Worm (Caenorhabditis elegans) whole organism, L4 larva: ENCODE measurements around the gene F41E6.17.

Experiments
- F10B5.3 ChIP-seq: sonication (generic microtip); optimal IDR thresholded peaks from 2 replicates; lab custom pipeline; 2016; ENCODE audit warnings: mild to moderate bottlenecking, missing genetic modification characterization, missing compliant biosample characterization
- F26F4.8 ChIP-seq: fragments of 200-800 bp; sonication (Bioruptor generic); conservative IDR thresholded peaks from 2 replicates; pipeline ENCODE4 v1.3.6; 2022; ENCODE audit warnings: missing genetic modification characterization, missing compliant biosample characterization
- aha-1 ChIP-seq: fragments of 150-350 bp; peaks from one replicate; lab custom pipeline; 2014; ENCODE audit warnings: missing biosample characterization, missing genetic modification characterization
- aly-2 ChIP-seq: sonication (generic microtip); optimal IDR thresholded peaks from 2 replicates; lab custom pipeline; 2018; ENCODE audit warnings: missing biosample characterization, missing genetic modification characterization
- ceh-44 ChIP-seq: fragments of 200-800 bp; sonication (Bioruptor generic); IDR thresholded peaks from 2 replicates; pipeline ENCODE4 v1.3.6; 2022; ENCODE audit warnings: missing genetic modification reagents, missing genetic modification characterization, missing compliant biosample characterization
- ceh-62 ChIP-seq: sonication (generic microtip); optimal IDR thresholded peaks from 2 replicates; lab custom pipeline; 2017; ENCODE audit warnings: missing biosample characterization, missing genetic modification characterization
- ces-1 ChIP-seq: fragments of 150-350 bp; sonication (generic microtip); optimal IDR thresholded peaks from 4 replicates; lab custom pipeline; 2014; ENCODE audit warnings: missing biosample characterization, missing genetic modification reagents, missing genetic modification characterization
- daf-12 ChIP-seq: fragments of 150-350 bp; optimal IDR thresholded peaks from 2 replicates; lab custom pipeline; 2014; ENCODE audit warnings: missing biosample characterization, missing genetic modification reagents, missing genetic modification characterization
- daf-16 ChIP-seq, 3 experiments: sonication (generic microtip); optimal IDR thresholded peaks; 2 replicates each; lab custom pipeline; 2016 to 2017; ENCODE audit warnings: missing genetic modification characterization in 3 of 3, missing genetic modification reagents in 3 of 3, mild to moderate bottlenecking in 2 of 3, missing compliant biosample characterization in 2 of 3, missing biosample characterization in 1 of 3, moderate library complexity in 1 of 3
- dmd-6 ChIP-seq: fragments of 200-800 bp; sonication (Bioruptor generic); IDR thresholded peaks from 2 replicates; pipeline ENCODE4 v1.3.6; 2022; ENCODE audit warnings: missing genetic modification reagents, missing genetic modification characterization, missing compliant biosample characterization
- duxl-1 ChIP-seq: sonication (generic microtip); optimal IDR thresholded peaks from 2 replicates; lab custom pipeline; 2016; ENCODE audit warnings: mild to moderate bottlenecking, missing genetic modification characterization, moderate library complexity, missing compliant biosample characterization; ENCODE audit not compliant: poor library complexity
- hlh-11 ChIP-seq: fragments of 200-800 bp; sonication (Bioruptor generic); optimal IDR thresholded peaks from 2 replicates; lab custom pipeline; 2018; ENCODE audit warnings: mild to moderate bottlenecking, missing genetic modification characterization, missing compliant biosample characterization
- hlh-30 ChIP-seq: sonication (generic microtip); optimal IDR thresholded peaks from 2 replicates; lab custom pipeline; 2017; ENCODE audit warnings: antibody characterized with exemption, mild to moderate bottlenecking, missing genetic modification characterization, missing compliant biosample characterization; ENCODE audit not compliant: insufficient read depth
- jun-1 ChIP-seq: fragments of 150-350 bp; optimal IDR thresholded peaks from 2 replicates; lab custom pipeline; 2014; ENCODE audit warnings: missing biosample characterization, missing genetic modification reagents, missing genetic modification characterization
- lim-7 ChIP-seq: fragments of 200-800 bp; sonication (Bioruptor generic); IDR thresholded peaks from 2 replicates; pipeline ENCODE4 v1.3.6; 2022; ENCODE audit warnings: missing genetic modification characterization, missing compliant biosample characterization
- lin-1 ChIP-seq: fragments of 200-800 bp; sonication (Bioruptor generic); IDR thresholded peaks from 2 replicates; pipeline ENCODE4 v1.3.6; 2022; ENCODE audit warnings: missing genetic modification reagents, missing genetic modification characterization, missing compliant biosample characterization
- lsy-2 ChIP-seq, 2 experiments: fragments of 150-350 bp in 1 of 2; sonication (generic microtip) in 1 of 2; optimal IDR thresholded peaks; 2 replicates each; lab custom pipeline; 2014 to 2017; ENCODE audit warnings: missing biosample characterization in 2 of 2, missing genetic modification characterization in 2 of 2
- mdl-1 ChIP-seq, 2 experiments: fragments of 150-350 bp in 1 of 2; sonication (generic microtip) in 1 of 2; optimal IDR thresholded peaks; 2 replicates each; lab custom pipeline; 2014 to 2017; ENCODE audit warnings: missing biosample characterization in 2 of 2, missing genetic modification characterization in 2 of 2
- mep-1 ChIP-seq: fragments of 150-350 bp; sonication (generic microtip); optimal IDR thresholded peaks from 3 replicates; lab custom pipeline; 2014; ENCODE audit warnings: missing biosample characterization, missing genetic modification characterization
- mes-2 ChIP-seq: sonication (generic microtip); optimal IDR thresholded peaks from 2 replicates; lab custom pipeline; 2016; ENCODE audit warnings: missing genotype, mild to moderate bottlenecking, missing genetic modification characterization, missing compliant biosample characterization; ENCODE audit not compliant: poor library complexity, severe bottlenecking
- mxl-3 ChIP-seq: fragments of 200-800 bp; sonication (Bioruptor generic); optimal IDR thresholded peaks from 2 replicates; lab custom pipeline; 2018; ENCODE audit warnings: mild to moderate bottlenecking, missing genetic modification characterization, missing compliant biosample characterization
- nhr-11 ChIP-seq: fragments of 150-350 bp; optimal IDR thresholded peaks from 2 replicates; lab custom pipeline; 2014; ENCODE audit warnings: missing biosample characterization, missing genetic modification characterization
- nhr-111 ChIP-seq: fragments of 200-800 bp; sonication (Bioruptor generic); optimal IDR thresholded peaks from 2 replicates; lab custom pipeline; 2018; ENCODE audit warnings: mild to moderate bottlenecking, missing genetic modification characterization, missing compliant biosample characterization
- nhr-25 ChIP-seq: sonication (generic microtip); optimal IDR thresholded peaks from 2 replicates; lab custom pipeline; 2017; ENCODE audit warnings: missing genetic modification characterization, mild to moderate bottlenecking, missing compliant biosample characterization, antibody characterized with exemption, moderate library complexity, borderline replicate concordance; ENCODE audit not compliant: insufficient read depth
- nhr-6 ChIP-seq: fragments of 150-350 bp; optimal IDR thresholded peaks from 2 replicates; lab custom pipeline; 2014; ENCODE audit warnings: missing biosample characterization, missing genetic modification characterization
- nhr-76 ChIP-seq: fragments of 150-350 bp; optimal IDR thresholded peaks from 2 replicates; lab custom pipeline; 2014; ENCODE audit warnings: missing biosample characterization, missing genetic modification characterization
- nhr-77 ChIP-seq: fragments of 150-350 bp; optimal IDR thresholded peaks from 2 replicates; lab custom pipeline; 2014; ENCODE audit warnings: missing biosample characterization, missing genetic modification characterization
- pqm-1 ChIP-seq: sonication (generic microtip); optimal IDR thresholded peaks from 2 replicates; lab custom pipeline; 2017; ENCODE audit warnings: missing biosample characterization, missing genetic modification characterization
- rbr-2 ChIP-seq: sonication (generic microtip); optimal IDR thresholded peaks from 2 replicates; lab custom pipeline; 2016; ENCODE audit warnings: missing genotype, missing genetic modification characterization, missing compliant biosample characterization
- saeg-2 ChIP-seq: fragments of 200-800 bp; sonication (Bioruptor generic); IDR thresholded peaks from 2 replicates; pipeline ENCODE4 v1.3.6; 2022; ENCODE audit warnings: missing genetic modification reagents, missing genetic modification characterization, missing compliant biosample characterization
- sdz-12 ChIP-seq: fragments of 200-800 bp; sonication (Bioruptor generic); optimal IDR thresholded peaks from 2 replicates; lab custom pipeline; 2018; ENCODE audit warnings: mild to moderate bottlenecking, missing genetic modification characterization, missing compliant biosample characterization
- set-16 ChIP-seq: fragments of 200-800 bp; sonication (Bioruptor generic); IDR thresholded peaks from 2 replicates; pipeline ENCODE4 v1.3.6; 2022; ENCODE audit warnings: missing genetic modification reagents, missing genetic modification characterization, missing compliant biosample characterization
- tra-1 ChIP-seq: fragments of 200-800 bp; sonication (Bioruptor generic); IDR thresholded peaks from 2 replicates; pipeline ENCODE4 v1.3.6; 2022; ENCODE audit warnings: missing genetic modification reagents, missing genetic modification characterization, missing compliant biosample characterization
- unc-62 ChIP-seq, 3 experiments: fragments of 150-350 bp in 1 of 3; sonication (generic microtip); optimal IDR thresholded peaks in 2 of 3; peaks in 1 of 3; 1 replicate in 1 of 3; 2 replicates in 2 of 3; lab custom pipeline; 2014 to 2017; ENCODE audit warnings: missing biosample characterization in 3 of 3, missing genetic modification characterization in 3 of 3, missing genetic modification reagents in 3 of 3, missing genotype in 1 of 3
- ztf-11 ChIP-seq: fragments of 150-350 bp; optimal IDR thresholded peaks from 2 replicates; lab custom pipeline; 2014; ENCODE audit warnings: missing biosample characterization, missing genetic modification characterization
- ztf-7 ChIP-seq: fragments of 150-350 bp; optimal IDR thresholded peaks from 2 replicates; lab custom pipeline; 2014; ENCODE audit warnings: missing biosample characterization, missing genetic modification characterization

Gene F41E6.17

DNA sequence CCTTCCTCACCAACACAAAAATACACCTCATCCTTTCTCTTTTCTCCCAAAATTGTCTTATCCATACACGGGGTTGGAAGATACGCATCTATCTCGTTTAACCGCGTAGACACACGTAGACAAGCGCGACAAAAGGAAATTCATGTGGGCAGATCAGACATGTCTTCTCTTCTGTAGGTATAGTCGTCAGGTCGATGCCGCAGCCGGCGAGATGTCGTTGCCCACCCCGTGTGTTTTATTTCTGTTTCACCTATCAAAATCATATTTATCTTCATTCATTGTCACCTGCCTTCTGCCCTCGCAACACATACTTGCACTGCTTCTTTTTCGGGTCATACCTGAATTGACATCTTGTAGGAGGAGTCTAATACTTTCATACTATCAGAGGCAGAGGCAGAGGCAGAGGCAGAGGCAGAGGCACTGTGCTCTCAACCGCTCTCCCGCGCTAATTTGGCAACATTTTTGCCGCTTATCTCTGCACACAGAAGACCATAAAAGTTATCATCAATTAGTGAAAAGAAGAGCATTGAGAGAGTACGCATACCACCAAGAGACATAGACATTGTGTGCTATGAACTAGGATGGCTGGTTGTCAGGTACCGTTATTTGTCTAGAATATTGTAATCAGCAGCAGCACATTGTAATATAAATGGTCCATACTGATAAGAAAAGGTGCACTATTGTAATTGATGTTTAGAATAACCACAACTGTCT lies 37.5 kb downstream of the F41E6.17 start (continued):
- TF ChIP-seq lin-1 (GFP tag; lab: Robert Waterston, UW), result peak; percentile 80; the same call in 1 of the 2 replicates
- TF ChIP-seq ztf-11, result no peak
- TF ChIP-seq nhr-111 (GFP tag; lab: Kevin White, UChicago), result no peak
- no peak for TF ChIP-seq ztf-7
- TF ChIP-seq nhr-77 (tag; lab: Kevin White, UChicago), result peak; percentile 37
- peak; percentile 21; the same call in 1 of the 2 replicates for TF ChIP-seq set-16
- peak; percentile 51 for TF ChIP-seq mes-2 (tag; lab: Kevin White, UChicago)
- no peak for TF ChIP-seq sdz-12
- peak; percentile 13 for TF ChIP-seq mxl-3 (GFP tag; lab: Kevin White, UChicago)
- TF ChIP-seq F26F4.8 (GFP tag; lab: Robert Waterston, UW), result no peak
- TF ChIP-seq unc-62 (GFP tag; optimal IDR thresholded peaks at IDR 0.05 in 1 of 2; lab: Kevin White, UChicago), result peak; percentile 32 to 35
- TF ChIP-seq unc-62 (tag; optimal IDR thresholded peaks at IDR 0.05; lab: Kevin White, UChicago), result no peak
- TF ChIP-seq ces-1 (GFP tag; lab: Kevin White, UChicago), result no peak
- TF ChIP-seq jun-1 (tag; lab: Kevin White, UChicago), result no peak
- TF ChIP-seq ceh-44 (GFP tag; lab: Robert Waterston, UW), result no peak
- TF ChIP-seq daf-16 (GFP tag; optimal IDR thresholded peaks at IDR 0.05; lab: Kevin White, UChicago), result peak in 1 of 2 experiments; percentile 24
- TF ChIP-seq daf-16 (tag; optimal IDR thresholded peaks at IDR 0.05; lab: Kevin White, UChicago), result peak; percentile 92
- no peak for TF ChIP-seq aly-2 (tag; lab: Kevin White, UChicago)
- no peak for TF ChIP-seq daf-12
- peak; percentile 84 for TF ChIP-seq hlh-30 (tag; lab: Kevin White, UChicago)
- TF ChIP-seq F10B5.3 (tag; lab: Kevin White, UChicago), result no peak

- TF ChIP-seq mep-1 (tag; lab: Kevin White, UChicago) (peak; percentile 53), ceh-62 (tag; lab: Kevin White, UChicago) (no peak), lim-7 (GFP tag; lab: Robert Waterston, UW) (no peak), mxl-3 (GFP tag; lab: Kevin White, UChicago) (peak; percentile 60), saeg-2 (GFP tag; lab: Robert Waterston, UW) (0 out of 2 replicates have a peak, but pooled peaks have one; percentile 25), aha-1 (tag; lab: Kevin White, UChicago) (peak; percentile 51), mdl-1 (tag; optimal IDR thresholded peaks at IDR 0.05; lab: Kevin White, UChicago) (peak in 1 of 2 experiments; percentile 14), pqm-1 (peak; percentile 81), nhr-76 (tag; lab: Kevin White, UChicago) (no peak), lsy-2 (tag; optimal IDR thresholded peaks at IDR 0.05; lab: Kevin White, UChicago) (peak in 1 of 2 experiments; percentile 17), dmd-6 (GFP tag; lab: Robert Waterston, UW) (peak; percentile 46), unc-62 (GFP tag; optimal IDR thresholded peaks at IDR 0.05 in 1 of 2; lab: Kevin White, UChicago) (peak in 1 of 2 experiments; percentile 70), unc-62 (tag; optimal IDR thresholded peaks at IDR 0.05; lab: Kevin White, UChicago) (no peak), set-16 (peak; percentile 74), rbr-2 (tag; lab: Kevin White, UChicago) (peak; percentile 24), nhr-25 (tag; lab: Kevin White, UChicago) (peak; percentile 61), hlh-11 (tag; lab: Kevin White, UChicago) (peak; percentile 69), tra-1 (peak; percentile 61), nhr-6 (no peak), duxl-1 (tag; lab: Kevin White, UChicago) (no peak), hlh-30 (tag; lab: Kevin White, UChicago) (peak; percentile 49), nhr-11 (tag; lab: Kevin White, UChicago) (peak; percentile 21)
Measured at ce11 chrV:8662056-8663006, 38.4 kb downstream of the F41E6.17 start.
